Worm (Caenorhabditis elegans) whole organism, midembryonic: ENCODE data around the gene F52D2.7.

Experiments used
- T22C8.4 ChIP-seq: fragments of 200-800 bp; sonication (Bioruptor generic); IDR thresholded peaks from 2 replicates; pipeline ENCODE4 v1.3.6; 2022; ENCODE audit warnings: missing genetic modification characterization, missing compliant biosample characterization
- cog-1 ChIP-seq: sonication (generic microtip); optimal IDR thresholded peaks from 2 replicates; lab custom pipeline; 2016; ENCODE audit warnings: missing genetic modification characterization, missing compliant biosample characterization
- flt-1 ChIP-seq: fragments of 200-800 bp; sonication (Bioruptor generic); IDR thresholded peaks from 2 replicates; pipeline ENCODE4 v1.3.6; 2022; ENCODE audit warnings: missing genetic modification characterization, missing compliant biosample characterization
- klf-2 ChIP-seq: fragments of 200-800 bp; sonication (Bioruptor generic); conservative IDR thresholded peaks from 2 replicates; pipeline ENCODE4 v1.3.6; 2022; ENCODE audit warnings: missing genetic modification reagents, missing genetic modification characterization, missing compliant biosample characterization
- med-1 ChIP-seq: sonication (generic microtip); optimal IDR thresholded peaks from 2 replicates; lab custom pipeline; 2017; ENCODE audit warnings: missing genetic modification characterization, mild to moderate bottlenecking, missing compliant biosample characterization, antibody characterized with exemption, missing genetic modification reagents; ENCODE audit not compliant: insufficient read depth
- ref-1 ChIP-seq: fragments of 200-800 bp; sonication (Bioruptor generic); conservative IDR thresholded peaks from 2 replicates; pipeline ENCODE4 v1.3.6; 2022; ENCODE audit warnings: missing genetic modification reagents, missing genetic modification characterization, missing compliant biosample characterization
- tab-1 ChIP-seq: fragments of 200-800 bp; sonication (Bioruptor generic); IDR thresholded peaks from 2 replicates; pipeline ENCODE4 v1.3.6; 2022; ENCODE audit warnings: missing genetic modification characterization, missing compliant biosample characterization
- ztf-23 ChIP-seq: fragments of 200-800 bp; sonication (Bioruptor generic); IDR thresholded peaks from 2 replicates; pipeline ENCODE4 v1.3.6; 2022; ENCODE audit warnings: missing genetic modification reagents, missing genetic modification characterization, missing compliant biosample characterization
- ztf-29 ChIP-seq: fragments of 200-800 bp; sonication (Bioruptor generic); IDR thresholded peaks from 2 replicates; pipeline ENCODE4 v1.3.6; 2022; ENCODE audit warnings: missing genetic modification reagents, missing genetic modification characterization, missing compliant biosample characterization

Gene F52D2.7

ce11 chrX:1959063-1959462, 3.3 kb upstream of the F52D2.7 start:
- TF ChIP-seq T22C8.4 (no peak), ref-1 (no peak), flt-1 (GFP tag; lab: Robert Waterston, UW) (no peak), med-1 (GFP tag; lab: Kevin White, UChicago) (no peak), ztf-23 (GFP tag; lab: Robert Waterston, UW) (no peak), klf-2 (GFP tag; lab: Robert Waterston, UW) (no peak), tab-1 (GFP tag; lab: Robert Waterston, UW) (no peak), ztf-29 (GFP tag; lab: Robert Waterston, UW) (no peak), cog-1 (tag; lab: Kevin White, UChicago) (no peak)

DNA sequence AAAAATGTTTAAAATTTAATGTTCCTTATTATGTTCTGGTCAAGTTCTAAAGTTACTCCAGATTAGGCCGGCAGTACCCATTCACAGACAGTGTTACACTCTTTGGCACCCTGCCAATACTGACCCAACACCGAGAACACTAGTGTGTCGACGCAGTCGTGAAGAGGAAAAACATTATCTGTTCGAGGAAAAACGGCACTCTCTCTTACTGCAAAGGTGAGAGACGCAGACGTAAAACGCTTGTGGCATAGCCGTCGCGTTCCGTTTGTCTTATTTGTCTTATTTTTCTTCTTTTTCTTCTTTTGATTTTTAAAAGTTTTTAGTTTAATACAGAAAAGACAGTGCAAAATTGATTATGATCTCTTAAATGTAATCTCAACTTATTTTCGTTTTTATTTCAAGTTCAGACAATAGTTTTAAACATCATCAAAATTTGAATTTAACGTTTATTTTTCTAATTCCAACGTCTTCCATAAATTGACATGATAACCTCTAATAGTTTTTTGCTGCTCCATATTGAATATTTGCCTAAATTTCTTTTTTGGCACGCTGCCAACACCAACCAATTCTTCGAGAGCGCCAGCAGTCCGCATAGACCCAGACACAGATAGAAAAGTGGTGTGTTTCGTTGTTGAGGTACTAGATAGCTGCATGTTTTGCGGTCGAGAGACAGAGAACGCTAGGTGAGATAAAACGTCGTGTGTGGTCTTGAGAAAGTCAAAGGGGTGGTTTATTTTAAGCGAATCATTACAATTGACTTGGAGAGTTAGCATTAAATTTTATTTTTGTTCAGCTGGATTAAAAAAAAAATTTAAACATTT, 1.3 kb upstream of the F52D2.7 start:
- TF ChIP-seq ztf-23 (GFP tag; lab: Robert Waterston, UW): no peak
- peak; percentile 10 for TF ChIP-seq cog-1 (tag; lab: Kevin White, UChicago)

DNA sequence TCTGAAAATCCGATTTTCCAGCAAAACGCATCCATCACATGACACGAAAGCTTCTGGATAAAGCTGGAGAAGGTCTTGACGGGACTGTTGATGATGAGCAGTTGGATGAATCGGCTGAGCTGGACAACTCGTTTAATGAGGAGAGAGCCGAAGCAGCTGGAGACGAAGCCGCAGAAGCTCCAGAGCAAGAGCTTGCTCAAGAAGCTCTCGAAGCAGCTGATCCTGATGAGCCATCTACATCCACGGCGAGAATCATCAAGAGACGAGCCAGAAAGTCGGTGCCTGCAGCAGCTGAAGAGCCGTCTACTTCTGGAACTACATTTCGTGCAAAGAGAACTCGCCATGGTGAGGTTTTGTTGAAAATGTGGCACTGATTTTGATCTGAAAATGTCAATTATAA, 2.0 kb downstream of the F52D2.7 start:
- TF ChIP-seq tab-1 (GFP tag; lab: Robert Waterston, UW) (no peak), cog-1 (tag; lab: Kevin White, UChicago) (no peak), ztf-23 (GFP tag; lab: Robert Waterston, UW) (no peak), ztf-29 (GFP tag; lab: Robert Waterston, UW) (no peak), klf-2 (GFP tag; lab: Robert Waterston, UW) (no peak), med-1 (GFP tag; lab: Kevin White, UChicago) (no peak), T22C8.4 (no peak), flt-1 (GFP tag; lab: Robert Waterston, UW) (no peak), ref-1 (no peak)

ce11 chrX:1964828-1965227, 2.5 kb downstream of the F52D2.7 start:
- TF ChIP-seq klf-2 (GFP tag; lab: Robert Waterston, UW): no peak
- TF ChIP-seq T22C8.4: no peak
- TF ChIP-seq ref-1: no peak
- no peak for TF ChIP-seq cog-1 (tag; lab: Kevin White, UChicago)
- TF ChIP-seq ztf-23 (GFP tag; lab: Robert Waterston, UW): no peak
- TF ChIP-seq flt-1 (GFP tag; lab: Robert Waterston, UW): no peak
- no peak for TF ChIP-seq med-1 (GFP tag; lab: Kevin White, UChicago)
- no peak for TF ChIP-seq ztf-29 (GFP tag; lab: Robert Waterston, UW)
- no peak for TF ChIP-seq tab-1 (GFP tag; lab: Robert Waterston, UW)

DNA sequence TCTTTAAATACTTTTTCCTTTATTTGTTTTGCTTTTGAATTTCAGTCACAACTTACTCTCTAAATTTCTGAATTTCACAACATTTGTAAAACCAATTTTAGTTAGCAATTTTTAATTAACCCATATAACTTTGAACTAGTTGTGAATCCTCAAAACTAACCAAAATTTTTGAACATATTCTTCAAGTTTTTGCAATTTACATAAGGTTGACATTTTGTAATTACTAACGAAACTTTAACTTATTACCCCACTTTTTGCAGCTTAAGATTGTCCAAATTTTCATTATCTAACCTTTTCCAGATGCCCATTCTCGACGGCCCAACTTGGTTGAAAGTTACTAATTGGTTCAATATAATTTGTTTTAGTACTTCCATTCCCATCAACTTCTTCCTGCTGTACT, 7.2 kb downstream of the F52D2.7 start, which contains the start of gene str-79:
TSS of gene str-79 (plus strand) at position 301 of the 400 bp plus-strand sequence.
- TF ChIP-seq ztf-23 (GFP tag; lab: Robert Waterston, UW) (no peak), T22C8.4 (no peak), flt-1 (GFP tag; lab: Robert Waterston, UW) (no peak), ref-1 (no peak), klf-2 (GFP tag; lab: Robert Waterston, UW) (no peak), med-1 (GFP tag; lab: Kevin White, UChicago) (no peak), ztf-29 (GFP tag; lab: Robert Waterston, UW) (no peak), cog-1 (tag; lab: Kevin White, UChicago) (no peak), tab-1 (GFP tag; lab: Robert Waterston, UW) (no peak)

DNA sequence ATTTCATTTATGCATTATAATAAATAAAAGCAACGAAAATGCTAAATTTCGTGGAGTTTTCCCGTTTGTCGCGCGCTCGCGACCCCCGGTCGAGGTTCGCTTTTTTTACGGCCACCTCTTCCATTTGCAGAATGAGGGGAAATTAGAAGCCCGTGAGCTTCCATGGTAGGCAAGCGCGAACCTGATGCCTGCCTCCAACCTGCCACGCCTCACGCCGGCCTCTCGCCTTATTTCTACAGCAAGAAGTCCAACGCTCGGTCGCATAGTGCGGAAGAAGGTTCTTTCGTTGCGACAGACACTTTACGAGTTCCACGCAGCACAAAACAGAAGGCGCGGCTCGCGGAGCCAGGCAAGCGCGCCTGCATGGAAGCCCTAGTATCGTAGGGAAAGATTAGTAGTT, 9.3 kb downstream of the F52D2.7 start:
- TF ChIP-seq ztf-23 (GFP tag; lab: Robert Waterston, UW) (0 out of 2 replicates have a peak, but pooled peaks have one; percentile 20), ztf-29 (GFP tag; lab: Robert Waterston, UW) (no peak), med-1 (GFP tag; lab: Kevin White, UChicago) (no peak)

DNA sequence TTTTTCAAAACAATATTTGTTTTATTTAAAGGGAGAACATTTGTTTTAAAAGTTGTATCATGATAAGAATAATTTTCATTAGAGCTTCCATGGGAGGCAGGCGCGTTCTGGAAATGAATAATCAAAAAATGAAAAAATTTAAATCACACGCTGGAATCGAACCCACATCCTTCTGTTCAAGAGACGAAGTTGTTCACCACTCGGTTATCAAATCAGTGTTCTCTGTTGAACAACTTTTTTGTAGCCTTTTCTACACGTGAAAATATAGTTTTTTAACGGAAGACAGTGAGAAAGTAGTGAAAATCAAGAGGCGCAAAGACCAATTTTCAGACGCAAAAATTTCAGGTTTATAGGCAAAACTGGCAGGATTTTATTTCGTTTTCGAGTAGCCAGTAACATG, 10.4 kb downstream of the F52D2.7 start:
- TF ChIP-seq flt-1 (GFP tag; lab: Robert Waterston, UW) (no peak), cog-1 (tag; lab: Kevin White, UChicago) (no peak), med-1 (GFP tag; lab: Kevin White, UChicago) (no peak), T22C8.4 (no peak)

DNA sequence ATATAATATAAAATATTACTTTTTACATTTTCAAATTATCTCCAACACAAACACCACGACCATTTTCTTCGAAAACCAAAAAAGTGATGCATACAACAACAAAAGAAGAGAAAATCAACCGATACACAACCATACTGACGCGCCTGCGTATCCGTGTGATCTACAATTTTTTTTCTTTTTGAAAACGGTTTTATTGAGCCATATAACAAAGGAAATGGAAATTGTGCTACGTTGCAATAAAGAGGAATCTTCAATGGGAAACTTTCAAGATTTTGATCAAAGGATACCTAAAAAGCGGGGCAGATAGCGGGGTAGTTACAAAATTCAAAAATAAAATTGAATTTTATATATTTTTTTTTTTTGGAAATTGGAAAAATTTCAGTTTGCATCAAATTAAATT, 12.3 kb downstream of the F52D2.7 start, which contains the start of gene F52D2.5:
TSS of gene F52D2.5 (minus strand) at position 101 of the 400 bp plus-strand sequence.
- no peak for TF ChIP-seq ztf-29 (GFP tag; lab: Robert Waterston, UW)
- no peak for TF ChIP-seq tab-1 (GFP tag; lab: Robert Waterston, UW)
- TF ChIP-seq klf-2 (GFP tag; lab: Robert Waterston, UW): no peak
- TF ChIP-seq flt-1 (GFP tag; lab: Robert Waterston, UW): no peak
- TF ChIP-seq med-1 (GFP tag; lab: Kevin White, UChicago): no peak
- TF ChIP-seq ztf-23 (GFP tag; lab: Robert Waterston, UW): no peak
- TF ChIP-seq T22C8.4: no peak
- TF ChIP-seq ref-1: no peak
- TF ChIP-seq cog-1 (tag; lab: Kevin White, UChicago): no peak

DNA sequence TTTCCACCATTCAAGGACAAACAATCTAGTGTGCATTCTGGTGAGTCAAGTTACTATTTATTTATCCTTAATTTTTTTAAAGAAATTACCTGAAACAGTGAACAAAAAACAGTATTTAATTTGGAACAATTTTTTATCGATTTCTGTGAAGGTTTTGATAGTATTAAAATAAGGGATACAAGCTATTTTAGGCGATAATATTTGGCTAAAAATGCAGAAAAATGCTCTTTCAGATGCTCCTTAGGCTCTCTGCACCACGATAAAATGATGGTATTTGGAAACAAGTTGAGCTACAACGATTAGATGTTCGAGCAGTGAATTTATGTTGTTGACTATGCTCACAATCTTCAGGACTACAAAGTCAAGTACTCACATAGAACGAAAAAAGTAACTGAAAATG, 13.3 kb downstream of the F52D2.7 start, which contains the start of gene F52D2.6:
TSS of gene F52D2.6 (plus strand) at position 301 of the 400 bp plus-strand sequence.
- TF ChIP-seq klf-2 (GFP tag; lab: Robert Waterston, UW) (no peak), tab-1 (GFP tag; lab: Robert Waterston, UW) (no peak), ztf-23 (GFP tag; lab: Robert Waterston, UW) (no peak), ztf-29 (GFP tag; lab: Robert Waterston, UW) (no peak), flt-1 (GFP tag; lab: Robert Waterston, UW) (no peak), T22C8.4 (no peak), ref-1 (no peak), cog-1 (tag; lab: Kevin White, UChicago) (no peak)
